Worm (Caenorhabditis elegans) whole organism, young adult: ENCODE results near the gene arrd-17.

Experiments
- B0261.1 ChIP-seq: sonication (generic microtip); optimal IDR thresholded peaks from 2 replicates; lab custom pipeline; 2016; ENCODE audit warnings: mild to moderate bottlenecking, missing genetic modification characterization, moderate library complexity, missing compliant biosample characterization
- C17E4.6 ChIP-seq: fragments of 200-800 bp; sonication (Bioruptor generic); IDR thresholded peaks from 2 replicates; pipeline ENCODE4 v1.3.6; 2022; ENCODE audit warnings: missing genetic modification reagents, missing genetic modification characterization, missing compliant biosample characterization
- F22D6.2 ChIP-seq: sonication (generic microtip); optimal IDR thresholded peaks from 2 replicates; lab custom pipeline; 2016; ENCODE audit warnings: mild to moderate bottlenecking, missing genetic modification characterization, missing compliant biosample characterization
- F23B12.7 ChIP-seq: sonication (generic microtip); optimal IDR thresholded peaks from 2 replicates; lab custom pipeline; 2017; ENCODE audit warnings: missing genetic modification characterization, mild to moderate bottlenecking, missing compliant biosample characterization, antibody characterized with exemption, moderate library complexity; ENCODE audit not compliant: insufficient read depth
- F55B11.4 ChIP-seq: sonication (generic microtip); optimal IDR thresholded peaks from 2 replicates; lab custom pipeline; 2016; ENCODE audit warnings: missing compliant biosample characterization, missing genetic modification characterization, borderline replicate concordance; ENCODE audit not compliant: insufficient read depth
- K11D2.4 ChIP-seq: fragments of 200-800 bp; sonication (Bioruptor generic); IDR thresholded peaks from 2 replicates; pipeline ENCODE4 v1.3.6; 2022; ENCODE audit warnings: missing genetic modification reagents, missing genetic modification characterization, missing compliant biosample characterization
- T26A5.8 ChIP-seq: sonication (generic microtip); optimal IDR thresholded peaks from 2 replicates; lab custom pipeline; 2016; ENCODE audit warnings: missing genetic modification characterization, missing compliant biosample characterization
- Y53G8AR.9 ChIP-seq: fragments of 200-800 bp; sonication (Bioruptor generic); conservative IDR thresholded peaks from 2 replicates; pipeline ENCODE4 v1.3.6; 2022; ENCODE audit warnings: missing genetic modification reagents, missing genetic modification characterization, missing compliant biosample characterization
- Y79H2A.3 ChIP-seq: fragments of 200-800 bp; sonication (Bioruptor generic); conservative IDR thresholded peaks from 2 replicates; pipeline ENCODE4 v1.3.6; 2022; ENCODE audit warnings: missing genetic modification reagents, missing genetic modification characterization, missing compliant biosample characterization
- Y95B8A.8 ChIP-seq: fragments of 200-800 bp; sonication (Bioruptor generic); IDR thresholded peaks from 2 replicates; pipeline ENCODE4 v1.3.6; 2022; ENCODE audit warnings: missing genetic modification reagents, missing genetic modification characterization, missing compliant biosample characterization
- aptf-3 ChIP-seq: fragments of 200-800 bp; sonication (Bioruptor generic); IDR thresholded peaks from 2 replicates; pipeline ENCODE4 v1.3.6; 2022; ENCODE audit warnings: missing genetic modification characterization, missing compliant biosample characterization
- attf-3 ChIP-seq: fragments of 200-800 bp; sonication (Bioruptor generic); conservative IDR thresholded peaks from 2 replicates; pipeline ENCODE4 v1.3.6; 2022; ENCODE audit warnings: missing genetic modification reagents, missing genetic modification characterization, missing compliant biosample characterization
- attf-5 ChIP-seq: fragments of 200-800 bp; sonication (Bioruptor generic); optimal IDR thresholded peaks from 2 replicates; lab custom pipeline; 2018; ENCODE audit warnings: mild to moderate bottlenecking, missing genetic modification characterization, missing compliant biosample characterization
- attf-6 ChIP-seq: fragments of 200-800 bp; sonication (Bioruptor generic); IDR thresholded peaks from 2 replicates; pipeline ENCODE4 v1.3.6; 2022; ENCODE audit warnings: missing genetic modification reagents, missing genetic modification characterization, missing compliant biosample characterization
- bed-1 ChIP-seq: fragments of 200-800 bp; sonication (Bioruptor generic); IDR thresholded peaks from 2 replicates; pipeline ENCODE4 v1.3.6; 2022; ENCODE audit warnings: missing genetic modification reagents, missing genetic modification characterization, missing compliant biosample characterization
- ceh-100 ChIP-seq: fragments of 200-800 bp; sonication (Bioruptor generic); IDR thresholded peaks from 2 replicates; pipeline ENCODE4 v1.3.6; 2022; ENCODE audit warnings: missing genetic modification reagents, missing genetic modification characterization, missing compliant biosample characterization
- ceh-40 ChIP-seq: fragments of 200-800 bp; sonication (Bioruptor generic); IDR thresholded peaks from 2 replicates; pipeline ENCODE4 v1.3.6; 2022; ENCODE audit warnings: missing genetic modification characterization, missing compliant biosample characterization
- ceh-79 ChIP-seq: sonication (generic microtip); optimal IDR thresholded peaks from 2 replicates; lab custom pipeline; 2017; ENCODE audit warnings: mild to moderate bottlenecking, missing genetic modification characterization, missing compliant biosample characterization
- ceh-91 ChIP-seq: fragments of 200-800 bp; sonication (Bioruptor generic); IDR thresholded peaks from 2 replicates; pipeline ENCODE4 v1.3.6; 2022; ENCODE audit warnings: missing genetic modification reagents, missing genetic modification characterization, missing compliant biosample characterization
- chd-7 ChIP-seq: sonication (generic microtip); optimal IDR thresholded peaks from 2 replicates; lab custom pipeline; 2016; ENCODE audit warnings: mild to moderate bottlenecking, missing genetic modification characterization, moderate library complexity, missing compliant biosample characterization
- die-1 ChIP-seq: sonication (generic microtip); optimal IDR thresholded peaks from 2 replicates; lab custom pipeline; 2016; ENCODE audit warnings: missing genotype, mild to moderate bottlenecking, missing genetic modification characterization, missing compliant biosample characterization
- egrh-3 ChIP-seq: fragments of 200-800 bp; sonication (Bioruptor generic); IDR thresholded peaks from 2 replicates; pipeline ENCODE4 v1.3.6; 2022; ENCODE audit warnings: missing genetic modification reagents, missing genetic modification characterization, missing compliant biosample characterization
- ekl-4 ChIP-seq: fragments of 200-800 bp; sonication (Bioruptor generic); IDR thresholded peaks from 2 replicates; pipeline ENCODE4 v1.3.6; 2022; ENCODE audit warnings: missing genetic modification reagents, missing genetic modification characterization, missing compliant biosample characterization
- ets-4 ChIP-seq: fragments of 200-800 bp; sonication (Bioruptor generic); optimal IDR thresholded peaks from 2 replicates; lab custom pipeline; 2018; ENCODE audit warnings: mild to moderate bottlenecking, missing genetic modification characterization, missing compliant biosample characterization
- hlh-12 ChIP-seq: sonication (generic microtip); optimal IDR thresholded peaks from 2 replicates; lab custom pipeline; 2016; ENCODE audit warnings: missing genetic modification characterization, missing compliant biosample characterization
- hlh-26 ChIP-seq: fragments of 200-800 bp; sonication (Bioruptor generic); conservative IDR thresholded peaks from 2 replicates; pipeline ENCODE4 v1.3.6; 2022; ENCODE audit warnings: missing genetic modification reagents, missing genetic modification characterization, missing compliant biosample characterization
- hmg-1.2 ChIP-seq: fragments of 200-800 bp; sonication (Bioruptor generic); IDR thresholded peaks from 2 replicates; pipeline ENCODE4 v1.3.6; 2022; ENCODE audit warnings: missing genetic modification reagents, missing genetic modification characterization, missing compliant biosample characterization
- lin-35 ChIP-seq, 3 experiments: fragments of 150-350 bp in 2 of 3; sonication (generic microtip) in 1 of 3; optimal IDR thresholded peaks; 2 replicates each; lab custom pipeline; 2014 to 2018; ENCODE audit warnings: missing biosample characterization in 3 of 3, missing genetic modification characterization in 3 of 3, missing genetic modification reagents in 3 of 3
- lin-40 ChIP-seq: sonication (generic microtip); optimal IDR thresholded peaks from 2 replicates; lab custom pipeline; 2016; ENCODE audit warnings: missing genetic modification characterization, mild to moderate bottlenecking, missing compliant biosample characterization, missing genotype, missing genetic modification reagents
- lin-54 ChIP-seq: fragments of 200-800 bp; sonication (Bioruptor generic); optimal IDR thresholded peaks from 2 replicates; lab custom pipeline; 2018; ENCODE audit warnings: mild to moderate bottlenecking, missing genetic modification characterization, missing compliant biosample characterization
- lir-1 ChIP-seq: fragments of 200-800 bp; sonication (Bioruptor generic); conservative IDR thresholded peaks from 2 replicates; pipeline ENCODE4 v1.3.6; 2022; ENCODE audit warnings: missing genetic modification reagents, missing genetic modification characterization, missing compliant biosample characterization
- lsl-1 ChIP-seq: fragments of 200-800 bp; sonication (Bioruptor generic); optimal IDR thresholded peaks from 2 replicates; lab custom pipeline; 2018; ENCODE audit warnings: mild to moderate bottlenecking, missing genetic modification characterization, moderate library complexity, missing compliant biosample characterization
- lsy-27 ChIP-seq: sonication (generic microtip); optimal IDR thresholded peaks from 2 replicates; lab custom pipeline; 2017; ENCODE audit warnings: missing genetic modification characterization, mild to moderate bottlenecking, missing compliant biosample characterization, antibody characterized with exemption, missing genotype, borderline replicate concordance; ENCODE audit not compliant: insufficient read depth
- madf-3 ChIP-seq: fragments of 200-800 bp; sonication (Bioruptor generic); IDR thresholded peaks from 2 replicates; pipeline ENCODE4 v1.3.6; 2022; ENCODE audit warnings: missing genetic modification reagents, missing genetic modification characterization, missing compliant biosample characterization
- madf-6 ChIP-seq: fragments of 200-800 bp; sonication (Bioruptor generic); IDR thresholded peaks from 2 replicates; pipeline ENCODE4 v1.3.6; 2022; ENCODE audit warnings: missing genetic modification reagents, missing genetic modification characterization, missing compliant biosample characterization
- madf-8 ChIP-seq: fragments of 200-800 bp; sonication (Bioruptor generic); conservative IDR thresholded peaks from 2 replicates; pipeline ENCODE4 v1.3.6; 2022; ENCODE audit warnings: missing genetic modification reagents, missing genetic modification characterization, missing compliant biosample characterization
- mxl-1 ChIP-seq: sonication (generic microtip); optimal IDR thresholded peaks from 2 replicates; lab custom pipeline; 2016; ENCODE audit warnings: missing genetic modification characterization, missing compliant biosample characterization
- nfya-1 ChIP-seq: sonication (generic microtip); optimal IDR thresholded peaks from 2 replicates; lab custom pipeline; 2017; ENCODE audit warnings: antibody characterized with exemption, missing compliant biosample characterization, missing genetic modification characterization, borderline replicate concordance; ENCODE audit not compliant: insufficient read depth
- nhr-179 ChIP-seq: sonication (generic microtip); optimal IDR thresholded peaks from 2 replicates; lab custom pipeline; 2016; ENCODE audit warnings: mild to moderate bottlenecking, missing genetic modification characterization, missing compliant biosample characterization
- pha-4 ChIP-seq: fragments of 150-350 bp; sonication (generic microtip); optimal IDR thresholded peaks from 2 replicates; lab custom pipeline; 2014; ENCODE audit warnings: missing biosample characterization, missing genetic modification reagents, missing genetic modification characterization
- snpc-1.1 ChIP-seq: sonication (generic microtip); optimal IDR thresholded peaks from 2 replicates; lab custom pipeline; 2017; ENCODE audit warnings: missing genetic modification characterization, mild to moderate bottlenecking, missing compliant biosample characterization, antibody characterized with exemption, moderate library complexity, missing genotype, missing genetic modification reagents; ENCODE audit not compliant: insufficient read depth
- snpc-1.3 ChIP-seq: sonication (generic microtip); optimal IDR thresholded peaks from 2 replicates; lab custom pipeline; 2017; ENCODE audit warnings: missing genetic modification characterization, mild to moderate bottlenecking, missing compliant biosample characterization, antibody characterized with exemption, moderate library complexity, missing genotype, missing genetic modification reagents; ENCODE audit not compliant: insufficient read depth
- snpc-3.4 ChIP-seq: sonication (generic microtip); optimal IDR thresholded peaks from 2 replicates; lab custom pipeline; 2017; ENCODE audit warnings: missing genetic modification characterization, mild to moderate bottlenecking, missing compliant biosample characterization, antibody characterized with exemption, moderate library complexity, missing genotype, missing genetic modification reagents
- tbp1 ChIP-seq: fragments of 200-800 bp; sonication (Bioruptor generic); optimal IDR thresholded peaks from 2 replicates; lab custom pipeline; 2018; ENCODE audit warnings: mild to moderate bottlenecking, missing genetic modification characterization, missing compliant biosample characterization
- unc-130 ChIP-seq: sonication (generic microtip); optimal IDR thresholded peaks from 2 replicates; lab custom pipeline; 2016; ENCODE audit warnings: missing genetic modification reagents, missing genetic modification characterization, missing compliant biosample characterization
- ztf-25 ChIP-seq: fragments of 200-800 bp; sonication (Bioruptor generic); IDR thresholded peaks from 2 replicates; pipeline ENCODE4 v1.3.6; 2022; ENCODE audit warnings: missing genetic modification reagents, missing genetic modification characterization, missing compliant biosample characterization
- ztf-28 ChIP-seq: fragments of 200-800 bp; sonication (Bioruptor generic); IDR thresholded peaks from 2 replicates; pipeline ENCODE4 v1.3.6; 2022; ENCODE audit warnings: missing genetic modification reagents, missing genetic modification characterization, missing compliant biosample characterization
- ztf-6 ChIP-seq: fragments of 200-800 bp; sonication (Bioruptor generic); IDR thresholded peaks from 2 replicates; pipeline ENCODE4 v1.3.6; 2022; ENCODE audit warnings: missing genetic modification reagents, missing genetic modification characterization, missing compliant biosample characterization

Gene arrd-17

ce11 chrIII:13643534-13643933 lies 12.9 kb upstream of the arrd-17 start, which contains the start of the genes drr-2 and set-16 (continued):
- TF ChIP-seq chd-7 (tag; lab: Kevin White, UChicago), result peak; percentile 98
- TF ChIP-seq hlh-26, result no peak
- no peak for TF ChIP-seq ceh-40 (GFP tag; lab: Robert Waterston, UW)
- TF ChIP-seq F23B12.7, result peak; percentile 95
- TF ChIP-seq madf-6 (GFP tag; lab: Robert Waterston, UW), result peak; percentile 97
- no peak for TF ChIP-seq ztf-25 (GFP tag; lab: Robert Waterston, UW)
- TF ChIP-seq hlh-12 (tag; lab: Kevin White, UChicago), result no peak
- TF ChIP-seq madf-8 (GFP tag; lab: Robert Waterston, UW), result peak; percentile 88
- TF ChIP-seq snpc-1.1, result peak; percentile 66
- TF ChIP-seq madf-3 (GFP tag; lab: Robert Waterston, UW), result peak; percentile 98
- TF ChIP-seq ceh-91 (GFP tag; lab: Robert Waterston, UW), result peak; percentile 98
- TF ChIP-seq F22D6.2 (tag; lab: Kevin White, UChicago), result peak; percentile 95
- TF ChIP-seq ztf-28 (GFP tag; lab: Robert Waterston, UW), result peak; percentile 87
- TF ChIP-seq T26A5.8, result peak; percentile 75
- TF ChIP-seq Y95B8A.8 (GFP tag; lab: Robert Waterston, UW), result peak; percentile 99
- TF ChIP-seq C17E4.6 (GFP tag; lab: Robert Waterston, UW), result peak; percentile 98
- peak; percentile 65 for TF ChIP-seq nhr-179 (tag; lab: Kevin White, UChicago)
- peak; percentile 98 for TF ChIP-seq lir-1
- peak; percentile 78 for TF ChIP-seq attf-3 (GFP tag; lab: Robert Waterston, UW)
- TF ChIP-seq ets-4, result peak; percentile 97
- TF ChIP-seq B0261.1 (tag; lab: Kevin White, UChicago), result peak; percentile 30
- peak; percentile 94 for TF ChIP-seq snpc-3.4 (tag; lab: Kevin White, UChicago)
- peak; percentile 94 for TF ChIP-seq snpc-1.3 (tag; lab: Kevin White, UChicago)
- TF ChIP-seq egrh-3 (GFP tag; lab: Robert Waterston, UW), result peak; percentile 71
- peak; percentile 82 for TF ChIP-seq tbp1 (GFP tag; lab: Kevin White, UChicago)
- TF ChIP-seq aptf-3 (GFP tag; lab: Robert Waterston, UW), result no peak
- peak; percentile 96 for TF ChIP-seq ceh-79 (tag; lab: Kevin White, UChicago)
- peak; percentile 82 for TF ChIP-seq lsy-27 (tag; lab: Kevin White, UChicago)
- peak; percentile 70; the same call in 1 of the 2 replicates for TF ChIP-seq bed-1 (GFP tag; lab: Robert Waterston, UW)
- peak; percentile 100 for TF ChIP-seq hmg-1.2 (GFP tag; lab: Robert Waterston, UW)
- TF ChIP-seq ztf-6 (GFP tag; lab: Robert Waterston, UW), result peak; percentile 89
- TF ChIP-seq F55B11.4 (tag; lab: Kevin White, UChicago), result no peak
- TF ChIP-seq lin-40, result peak; percentile 99

DNA sequence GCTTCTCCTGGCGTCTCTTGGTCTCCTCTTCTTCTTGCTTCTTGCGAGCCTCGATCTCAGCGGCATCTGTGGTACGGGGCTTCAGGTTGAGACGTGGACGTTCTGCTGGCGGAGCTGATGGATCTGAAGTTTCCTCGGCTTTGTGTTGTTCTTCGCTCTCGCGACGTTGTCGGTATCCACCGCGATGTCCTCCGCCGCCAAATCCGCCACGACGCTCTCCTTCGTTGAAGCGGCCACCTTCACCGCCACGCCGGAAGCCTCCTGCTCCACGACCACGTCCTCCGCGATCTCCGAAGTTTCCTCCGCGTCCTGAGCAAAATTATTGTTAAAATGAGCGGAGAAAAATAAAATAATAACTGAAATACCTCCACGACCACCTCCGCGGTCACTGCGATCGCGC lies 12.2 kb upstream of the arrd-17 start:
- no peak for TF ChIP-seq lsl-1 (GFP tag; lab: Kevin White, UChicago)
- TF ChIP-seq ekl-4 (GFP tag; lab: Robert Waterston, UW), result no peak
- TF ChIP-seq K11D2.4 (GFP tag; lab: Robert Waterston, UW), result no peak
- TF ChIP-seq lin-54 (GFP tag; lab: Kevin White, UChicago), result no peak
- no peak for TF ChIP-seq attf-5
- TF ChIP-seq attf-6, result no peak
- TF ChIP-seq Y79H2A.3 (GFP tag; lab: Robert Waterston, UW), result no peak
- no peak for TF ChIP-seq unc-130
- no peak for TF ChIP-seq mxl-1
- TF ChIP-seq ceh-100 (GFP tag; lab: Robert Waterston, UW), result no peak
- no peak for TF ChIP-seq ztf-28 (GFP tag; lab: Robert Waterston, UW)
- no peak for TF ChIP-seq lin-35 (GFP tag; optimal IDR thresholded peaks at IDR 0.05; lab: Kevin White, UChicago)
- TF ChIP-seq B0261.1 (tag; lab: Kevin White, UChicago), result no peak
- no peak for TF ChIP-seq die-1 (tag; lab: Kevin White, UChicago)
- no peak for TF ChIP-seq ztf-25 (GFP tag; lab: Robert Waterston, UW)
- TF ChIP-seq Y53G8AR.9 (GFP tag; lab: Robert Waterston, UW), result 0 out of 2 replicates have a peak, but pooled peaks have one; percentile 11
- TF ChIP-seq pha-4 (tag; lab: Kevin White, UChicago), result no peak
- no peak for TF ChIP-seq nfya-1 (tag; lab: Kevin White, UChicago)
